Worm (Caenorhabditis elegans): Measurements from ENCODE around the gene T19D12.4.

The T19D12.4 gene

DNA sequence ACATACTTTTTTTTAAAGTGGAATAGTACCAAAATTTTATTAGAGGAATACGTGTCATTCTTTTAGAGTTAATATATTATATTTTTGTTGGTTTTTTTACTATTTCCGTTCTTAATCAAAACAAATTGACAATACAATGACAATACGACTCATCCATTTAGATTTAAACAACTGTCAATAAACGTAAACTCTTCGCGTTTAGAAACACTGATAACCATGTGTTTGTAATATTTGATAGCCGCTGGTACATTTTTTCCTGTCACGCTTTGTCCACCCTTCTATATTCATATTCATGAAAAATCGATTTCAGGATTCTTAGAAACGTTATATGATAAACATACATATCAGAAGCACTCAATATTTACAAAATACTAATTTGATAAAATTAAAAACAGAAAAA, 32.9 kb downstream of the T19D12.4 start:
- TF ChIP-seq unc-120 (tag; optimal IDR thresholded peaks at IDR 0.05; ENCODE audit: poor library complexity, severe bottlenecking) (no peak), sem-2 (GFP tag; optimal IDR thresholded peaks at IDR 0.05) (no peak), bed-3 (GFP tag; optimal IDR thresholded peaks at IDR 0.05) (no peak), ceh-39 (tag; optimal IDR thresholded peaks at IDR 0.05) (no peak), tbx-8 (GFP tag; optimal IDR thresholded peaks at IDR 0.05) (no peak), pha-4 (tag; optimal IDR thresholded peaks at IDR 0.05) (no peak), hlh-1 (tag; optimal IDR thresholded peaks at IDR 0.05) (no peak), snpc-4 (tag; optimal IDR thresholded peaks at IDR 0.05) (no peak), ztf-11 (tag; optimal IDR thresholded peaks at IDR 0.05) (no peak), ham-2 (GFP tag; optimal IDR thresholded peaks at IDR 0.05) (no peak), ceh-43 (GFP tag; optimal IDR thresholded peaks at IDR 0.05) (no peak), lsy-2 (tag; optimal IDR thresholded peaks at IDR 0.05) (no peak), unc-62 (GFP tag; optimal IDR thresholded peaks at IDR 0.05) (no peak), lin-13 (tag; optimal IDR thresholded peaks at IDR 0.05) (no peak), ceh-83 (GFP tag; optimal IDR thresholded peaks at IDR 0.05) (no peak), elt-3 (tag; optimal IDR thresholded peaks at IDR 0.05) (no peak), mep-1 (tag; optimal IDR thresholded peaks at IDR 0.05) (no peak), elt-1 (tag; optimal IDR thresholded peaks at IDR 0.05; ENCODE audit: borderline replicate concordance, insufficient read depth) (no peak), lin-32 (GFP tag; optimal IDR thresholded peaks at IDR 0.05) (no peak), nhr-76 (tag; optimal IDR thresholded peaks at IDR 0.05) (no peak)

DNA sequence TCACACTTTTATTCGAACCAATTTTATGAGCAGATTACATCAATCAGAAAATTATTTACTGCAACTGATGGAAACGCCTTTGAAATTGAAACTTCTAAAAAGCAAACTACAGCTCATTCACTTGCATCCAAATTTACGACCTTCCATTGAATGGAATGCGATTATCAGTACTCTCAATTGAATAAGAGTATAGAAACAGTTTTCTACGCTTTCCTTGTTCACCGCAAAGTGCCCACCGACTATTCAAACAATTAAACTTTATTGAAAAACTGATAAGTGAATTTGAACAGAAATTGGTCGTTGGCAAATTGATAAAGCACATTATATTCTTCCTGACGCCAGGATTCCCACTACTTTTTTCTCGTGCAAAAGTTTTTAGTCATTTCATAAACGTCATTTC, 35.0 kb downstream of the T19D12.4 start:
- TF ChIP-seq mep-1 (tag; optimal IDR thresholded peaks at IDR 0.05), result no peak
- TF ChIP-seq ztf-11 (tag; optimal IDR thresholded peaks at IDR 0.05), result no peak
- no peak for TF ChIP-seq unc-39 (tag; optimal IDR thresholded peaks at IDR 0.05)
- no peak for TF ChIP-seq blmp-1 (tag; optimal IDR thresholded peaks at IDR 0.05)

DNA sequence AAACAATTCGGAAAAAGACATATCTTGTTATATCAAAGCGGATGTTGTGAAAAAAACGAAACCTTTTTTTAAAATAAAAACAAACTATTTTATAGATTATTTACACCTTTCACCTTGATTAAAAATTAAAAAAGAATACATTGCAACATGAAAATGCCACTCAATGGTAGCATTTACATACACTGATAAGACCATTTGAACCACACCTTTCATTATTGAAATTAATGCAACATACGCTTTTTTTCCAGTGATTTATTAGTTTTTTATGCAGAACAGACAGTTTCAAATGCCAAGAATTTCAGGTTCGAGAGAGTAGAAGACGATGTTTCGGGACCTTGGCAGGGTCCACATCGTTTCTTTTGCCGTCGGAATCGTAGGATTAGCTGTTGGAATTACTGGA, 35.7 kb downstream of the T19D12.4 start, which contains the start of gene T19D12.1:
TSS of gene T19D12.1 (plus strand) at position 301 of the 400 bp plus-strand sequence.
- TF ChIP-seq elt-1 (tag; optimal IDR thresholded peaks at IDR 0.05; ENCODE audit: borderline replicate concordance, insufficient read depth), result no peak
- no peak for TF ChIP-seq tbx-8 (GFP tag; optimal IDR thresholded peaks at IDR 0.05)
- no peak for TF ChIP-seq lin-13 (tag; optimal IDR thresholded peaks at IDR 0.05)
- no peak for TF ChIP-seq zip-8 (tag; optimal IDR thresholded peaks at IDR 0.05)

DNA sequence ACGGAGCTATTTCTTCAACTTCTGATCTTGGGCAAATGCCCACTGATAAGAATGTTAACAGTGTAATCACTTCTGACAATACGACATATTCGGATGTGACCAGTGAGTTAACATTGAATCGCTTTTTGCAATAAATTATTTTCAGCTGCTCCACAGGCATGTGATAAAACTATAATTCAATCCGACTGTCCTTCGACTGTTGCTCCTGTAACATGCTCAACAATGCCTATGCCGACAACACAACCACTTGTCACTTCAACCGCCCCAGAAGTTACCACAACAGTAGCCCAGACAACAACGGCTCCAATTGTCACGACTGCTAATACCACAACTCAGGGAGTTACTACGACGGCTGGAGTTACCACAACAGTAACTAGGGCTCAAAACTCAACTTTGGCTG, 36.6 kb downstream of the T19D12.4 start:
- no peak for TF ChIP-seq drap-1 (GFP tag; optimal IDR thresholded peaks at IDR 0.05)
- no peak for TF ChIP-seq hlh-1 (tag; optimal IDR thresholded peaks at IDR 0.05)
- no peak for TF ChIP-seq nhr-76 (tag; optimal IDR thresholded peaks at IDR 0.05)
- no peak for TF ChIP-seq sptf-1 (tag; optimal IDR thresholded peaks at IDR 0.05)
- no peak for TF ChIP-seq ham-2 (GFP tag; optimal IDR thresholded peaks at IDR 0.05)
- no peak for TF ChIP-seq bed-3 (GFP tag; optimal IDR thresholded peaks at IDR 0.05)
- TF ChIP-seq ceh-83 (GFP tag; optimal IDR thresholded peaks at IDR 0.05), result no peak
- no peak for TF ChIP-seq unc-62 (GFP tag; optimal IDR thresholded peaks at IDR 0.05)
- no peak for TF ChIP-seq nhr-2 (tag; optimal IDR thresholded peaks at IDR 0.05)
- no peak for TF ChIP-seq flh-1 (GFP tag; optimal IDR thresholded peaks at IDR 0.05)
- no peak for TF ChIP-seq mep-1 (tag; optimal IDR thresholded peaks at IDR 0.05)
- TF ChIP-seq ceh-43 (GFP tag; optimal IDR thresholded peaks at IDR 0.05), result no peak
- no peak for TF ChIP-seq cnd-1 (tag; optimal IDR thresholded peaks at IDR 0.05)
- no peak for TF ChIP-seq mab-5 (tag; optimal IDR thresholded peaks at IDR 0.05)
- TF ChIP-seq M03D4.4 (tag; optimal IDR thresholded peaks at IDR 0.05), result no peak
- no peak for TF ChIP-seq nhr-28 (tag; optimal IDR thresholded peaks at IDR 0.05)
- TF ChIP-seq nhr-12 (tag; optimal IDR thresholded peaks at IDR 0.05), result no peak

- TF ChIP-seq mep-1 (tag; optimal IDR thresholded peaks at IDR 0.05) (no peak), nhr-2 (tag; optimal IDR thresholded peaks at IDR 0.05) (no peak), elt-1 (tag; optimal IDR thresholded peaks at IDR 0.05; ENCODE audit: borderline replicate concordance, insufficient read depth) (no peak), cnd-1 (tag; optimal IDR thresholded peaks at IDR 0.05) (no peak), snpc-4 (tag; optimal IDR thresholded peaks at IDR 0.05) (no peak), ztf-11 (tag; optimal IDR thresholded peaks at IDR 0.05) (no peak), blmp-1 (tag; optimal IDR thresholded peaks at IDR 0.05) (no peak), sptf-1 (tag; optimal IDR thresholded peaks at IDR 0.05) (no peak), ham-2 (GFP tag; optimal IDR thresholded peaks at IDR 0.05) (no peak), nhr-28 (tag; optimal IDR thresholded peaks at IDR 0.05) (no peak), elt-3 (tag; optimal IDR thresholded peaks at IDR 0.05) (no peak)
Observed at ce11 chrII:6668496-6668895, 37.6 kb downstream of the T19D12.4 start.
